Worm (Caenorhabditis elegans) whole organism, midembryonic: Measurements from ENCODE around the gene srh-207.

Source experiments
- cog-1 ChIP-seq: sonication (generic microtip); optimal IDR thresholded peaks from 2 replicates; lab custom pipeline; 2016; ENCODE audit warnings: missing genetic modification characterization, missing compliant biosample characterization
- flt-1 ChIP-seq: fragments of 200-800 bp; sonication (Bioruptor generic); IDR thresholded peaks from 2 replicates; pipeline ENCODE4 v1.3.6; 2022; ENCODE audit warnings: missing genetic modification characterization, missing compliant biosample characterization
- klf-2 ChIP-seq: fragments of 200-800 bp; sonication (Bioruptor generic); conservative IDR thresholded peaks from 2 replicates; pipeline ENCODE4 v1.3.6; 2022; ENCODE audit warnings: missing genetic modification reagents, missing genetic modification characterization, missing compliant biosample characterization
- ref-1 ChIP-seq: fragments of 200-800 bp; sonication (Bioruptor generic); conservative IDR thresholded peaks from 2 replicates; pipeline ENCODE4 v1.3.6; 2022; ENCODE audit warnings: missing genetic modification reagents, missing genetic modification characterization, missing compliant biosample characterization
- ztf-23 ChIP-seq: fragments of 200-800 bp; sonication (Bioruptor generic); IDR thresholded peaks from 2 replicates; pipeline ENCODE4 v1.3.6; 2022; ENCODE audit warnings: missing genetic modification reagents, missing genetic modification characterization, missing compliant biosample characterization

- no peak for TF ChIP-seq ref-1
- no peak for TF ChIP-seq cog-1
- no peak for TF ChIP-seq flt-1 (GFP tag; lab: Robert Waterston, UW)
- no peak for TF ChIP-seq ztf-23 (GFP tag; lab: Robert Waterston, UW)
- TF ChIP-seq klf-2, result no peak
Observed at ce11 chrV:18378819-18379218, 31.2 kb downstream of the srh-207 start, which contains the start of gene Y51A2B.8.
